Worm (Caenorhabditis elegans): Measurements from ENCODE around the gene dlc-1.

The dlc-1 gene

DNA sequence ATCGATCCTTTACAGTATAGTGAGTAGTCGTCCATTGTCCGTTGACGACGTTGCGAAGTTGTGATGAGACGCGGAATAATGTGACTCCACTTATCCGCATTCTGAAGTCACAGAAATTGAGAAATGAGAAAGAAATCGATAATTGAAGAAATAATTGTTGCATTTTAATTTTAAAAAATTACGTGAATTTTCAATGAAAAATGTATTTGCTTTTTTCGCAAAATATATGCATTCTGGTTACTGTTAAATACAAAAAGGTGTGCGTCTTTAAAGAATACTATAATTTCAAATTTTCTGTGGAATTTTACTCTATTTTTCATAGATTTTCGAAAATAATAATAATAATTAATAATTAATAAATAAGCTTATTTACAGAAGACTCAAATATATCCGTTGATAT lies 16.8 kb downstream of the dlc-1 start, which contains the start of gene let-721:
let-721 (minus strand) TSS at position 101 of the 400 bp plus-strand sequence.
- no peak for TF ChIP-seq ztf-4 (tag; optimal IDR thresholded peaks at IDR 0.05)
- TF ChIP-seq nhr-90 (tag; optimal IDR thresholded peaks at IDR 0.05; ENCODE audit: poor library complexity): no peak
- no peak for TF ChIP-seq lin-39 (tag; optimal IDR thresholded peaks at IDR 0.05)
- no peak for TF ChIP-seq mef-2 (tag; optimal IDR thresholded peaks at IDR 0.05)
- TF ChIP-seq grh-1 (GFP tag; IDR thresholded peaks at IDR 0.05): no peak
- no peak for TF ChIP-seq xbp-1 (tag; optimal IDR thresholded peaks at IDR 0.05)
- TF ChIP-seq snu-23 (GFP tag; optimal IDR thresholded peaks at IDR 0.05): no peak
- no peak for TF ChIP-seq mep-1 (tag; optimal IDR thresholded peaks at IDR 0.05)
- no peak for TF ChIP-seq ama-1 (optimal IDR thresholded peaks at IDR 0.05)
- TF ChIP-seq nhr-11 (tag; optimal IDR thresholded peaks at IDR 0.05): no peak
- no peak for TF ChIP-seq ceh-82 (tag; optimal IDR thresholded peaks at IDR 0.05)
- no peak for TF ChIP-seq blmp-1 (tag; optimal IDR thresholded peaks at IDR 0.05)
- no peak for TF ChIP-seq dpl-1 (GFP tag; optimal IDR thresholded peaks at IDR 0.05)

DNA sequence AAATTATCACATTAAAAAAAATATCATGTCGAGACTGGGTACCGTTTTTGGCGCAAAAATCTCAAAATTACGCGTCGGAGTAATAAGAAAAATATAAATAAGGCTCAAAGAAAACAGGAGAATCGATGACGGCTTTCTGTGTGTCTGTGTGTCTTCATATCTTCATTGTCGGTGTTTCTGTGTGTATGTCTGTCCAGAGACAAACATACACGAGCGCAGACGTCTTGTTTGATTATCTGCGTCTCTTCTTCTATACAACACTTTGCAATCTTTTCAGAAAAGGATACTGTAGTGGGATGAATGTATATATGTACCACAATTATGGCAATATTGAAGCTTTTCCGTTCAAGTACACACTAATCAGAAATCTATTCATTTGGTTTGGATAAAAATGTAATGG lies 19.2 kb downstream of the dlc-1 start, which contains the start of gene C05D11.13:
C05D11.13 (minus strand) TSS at position 252 of the 400 bp plus-strand sequence.
- TF ChIP-seq mdl-1 (tag; optimal IDR thresholded peaks at IDR 0.05): peak in 1 of 2 experiments; percentile 23
- TF ChIP-seq unc-98 (GFP tag; IDR thresholded peaks at IDR 0.05): no peak
- no peak for TF ChIP-seq zip-4 (GFP tag; optimal IDR thresholded peaks at IDR 0.05)
- TF ChIP-seq lir-3 (tag; optimal IDR thresholded peaks at IDR 0.05; ENCODE audit: poor library complexity): no peak
- no peak for TF ChIP-seq mab-9 (GFP tag; IDR thresholded peaks at IDR 0.05)
- no peak for TF ChIP-seq zag-1 (tag; optimal IDR thresholded peaks at IDR 0.05)
- TF ChIP-seq sox-4 (tag; optimal IDR thresholded peaks at IDR 0.05): no peak
- peak; percentile 56 for TF ChIP-seq snu-23 (GFP tag; optimal IDR thresholded peaks at IDR 0.05)
- no peak for TF ChIP-seq skn-1 (tag; optimal IDR thresholded peaks at IDR 0.05)
- TF ChIP-seq unc-86 (tag; optimal IDR thresholded peaks at IDR 0.05): no peak
- TF ChIP-seq nhr-84 (tag; optimal IDR thresholded peaks at IDR 0.05): no peak
- TF ChIP-seq nhr-11 (tag; optimal IDR thresholded peaks at IDR 0.05): no peak
- no peak for TF ChIP-seq nhr-237 (tag; optimal IDR thresholded peaks at IDR 0.05)
- peak; percentile 34 for TF ChIP-seq nhr-20 (tag; optimal IDR thresholded peaks at IDR 0.05)
- no peak for TF ChIP-seq fos-1 (tag; optimal IDR thresholded peaks at IDR 0.05)
- no peak for TF ChIP-seq Y116A8C.19 (tag; optimal IDR thresholded peaks at IDR 0.05; ENCODE audit: borderline replicate concordance)
- no peak for TF ChIP-seq vab-15 (tag; optimal IDR thresholded peaks at IDR 0.05)
- no peak for TF ChIP-seq isw-1 (GFP tag; IDR thresholded peaks at IDR 0.05)
- TF ChIP-seq ceh-8 (GFP tag; optimal IDR thresholded peaks at IDR 0.05): no peak
- TF ChIP-seq nhr-19 (GFP tag; conservative IDR thresholded peaks at IDR 0.05): 0 out of 2 replicates have a peak, but pooled peaks have one; percentile 3
- no peak for TF ChIP-seq aha-1 (tag; optimal IDR thresholded peaks at IDR 0.05)
- TF ChIP-seq ces-1 (GFP tag; optimal IDR thresholded peaks at IDR 0.05): no peak
- TF ChIP-seq hpl-2 (GFP tag; optimal IDR thresholded peaks at IDR 0.05): no peak
- no peak for TF ChIP-seq nhr-47 (tag; optimal IDR thresholded peaks at IDR 0.05)
- peak; percentile 49 to 87 for TF ChIP-seq lsy-2 (tag; optimal IDR thresholded peaks at IDR 0.05)
- no peak for TF ChIP-seq efl-3 (GFP tag; optimal IDR thresholded peaks at IDR 0.05)
- TF ChIP-seq F16B12.6 (tag; optimal IDR thresholded peaks at IDR 0.05): peak; percentile 11
- TF ChIP-seq pax-3 (tag; optimal IDR thresholded peaks at IDR 0.05): no peak
- no peak for TF ChIP-seq elt-2 (tag; optimal IDR thresholded peaks at IDR 0.05)
- TF ChIP-seq ztf-4 (tag; optimal IDR thresholded peaks at IDR 0.05): no peak
- TF ChIP-seq dpl-1 (GFP tag; optimal IDR thresholded peaks at IDR 0.05): peak in 2 of 3 experiments; percentile 9 to 47
- peak; percentile 8 for TF ChIP-seq jun-1 (tag; optimal IDR thresholded peaks at IDR 0.05)
- peak; percentile 50 for TF ChIP-seq nhr-71 (tag; optimal IDR thresholded peaks at IDR 0.05)
- TF ChIP-seq ceh-63 (GFP tag; optimal IDR thresholded peaks at IDR 0.05): no peak
- TF ChIP-seq pag-3 (tag; optimal IDR thresholded peaks at IDR 0.05; ENCODE audit: borderline replicate concordance, insufficient read depth): no peak
- no peak for TF ChIP-seq nhr-12 (tag; optimal IDR thresholded peaks at IDR 0.05)
- peak; percentile 25 to 52 for TF ChIP-seq efl-1 (optimal IDR thresholded peaks at IDR 0.05)
- peak; percentile 11 to 13 for TF ChIP-seq efl-1 (GFP tag; optimal IDR thresholded peaks at IDR 0.05 in 1 of 2)
- no peak for TF ChIP-seq hlh-17 (GFP tag; optimal IDR thresholded peaks at IDR 0.05; ENCODE audit: borderline replicate concordance)
- peak in 1 of 6 experiments; percentile 16 for TF ChIP-seq elt-3 (tag; optimal IDR thresholded peaks at IDR 0.05)
- no peak for TF ChIP-seq egl-13 (tag; optimal IDR thresholded peaks at IDR 0.05)
- no peak for TF ChIP-seq sptf-1 (tag; optimal IDR thresholded peaks at IDR 0.05)

All from whole organism, L1 larva.